Worm (Caenorhabditis elegans) whole organism, L2 larva: ENCODE results near the gene dpy-2.

ENCODE experiments used
- Y55F3AM.14 ChIP-seq: fragments of 200-800 bp; sonication (Bioruptor generic); optimal IDR thresholded peaks from 2 replicates; lab custom pipeline; 2018; ENCODE audit warnings: mild to moderate bottlenecking, missing genetic modification characterization, missing compliant biosample characterization
- ama-1 ChIP-seq: fragments of 150-350 bp; optimal IDR thresholded peaks from 2 replicates; lab custom pipeline; 2018; ENCODE audit warnings: inconsistent platforms
- blmp-1 ChIP-seq: sonication (generic microtip); optimal IDR thresholded peaks from 2 replicates; lab custom pipeline; 2017; ENCODE audit warnings: missing genetic modification characterization, mild to moderate bottlenecking, missing compliant biosample characterization, antibody characterized with exemption, moderate library complexity; ENCODE audit not compliant: insufficient read depth
- ceh-82 ChIP-seq: fragments of 150-350 bp; optimal IDR thresholded peaks from 2 replicates; lab custom pipeline; 2014; ENCODE audit warnings: missing biosample characterization, missing genetic modification characterization
- egl-27 ChIP-seq: sonication (generic microtip); optimal IDR thresholded peaks from 3 replicates; lab custom pipeline; 2017; ENCODE audit warnings: missing biosample characterization, missing genetic modification reagents, missing genetic modification characterization
- elt-1 ChIP-seq: fragments of 150-350 bp; optimal IDR thresholded peaks from 2 replicates; lab custom pipeline; 2014; ENCODE audit warnings: missing biosample characterization, missing genetic modification characterization
- fos-1 ChIP-seq: fragments of 150-350 bp; optimal IDR thresholded peaks from 2 replicates; lab custom pipeline; 2014; ENCODE audit warnings: missing biosample characterization, missing genetic modification characterization
- lsy-2 ChIP-seq, 2 experiments: fragments of 150-350 bp in 1 of 2; sonication (generic microtip) in 1 of 2; optimal IDR thresholded peaks; 2 replicates each; lab custom pipeline; 2014 to 2017; ENCODE audit warnings: missing biosample characterization in 2 of 2, missing genetic modification characterization in 2 of 2
- mdl-1 ChIP-seq, 2 experiments: fragments of 150-350 bp in 1 of 2; sonication (generic microtip) in 1 of 2; optimal IDR thresholded peaks; 2 replicates each; lab custom pipeline; 2017; ENCODE audit warnings: missing biosample characterization in 2 of 2, missing genetic modification characterization in 2 of 2
- nhr-12 ChIP-seq: fragments of 150-350 bp; optimal IDR thresholded peaks from 2 replicates; lab custom pipeline; 2014; ENCODE audit warnings: missing biosample characterization, missing genetic modification characterization
- skn-1 ChIP-seq: sonication (generic microtip); optimal IDR thresholded peaks from 2 replicates; lab custom pipeline; 2017; ENCODE audit warnings: missing biosample characterization, missing genetic modification characterization
- snpc-4 ChIP-seq: fragments of 150-350 bp; optimal IDR thresholded peaks from 2 replicates; lab custom pipeline; 2014; ENCODE audit warnings: missing biosample characterization, missing genetic modification characterization
- unc-62 ChIP-seq: fragments of 150-350 bp; optimal IDR thresholded peaks from 2 replicates; lab custom pipeline; 2014; ENCODE audit warnings: missing biosample characterization, missing genetic modification reagents, missing genetic modification characterization
- zag-1 ChIP-seq: fragments of 150-350 bp; optimal IDR thresholded peaks from 2 replicates; lab custom pipeline; 2014; ENCODE audit warnings: missing biosample characterization, missing genetic modification characterization

DNA sequence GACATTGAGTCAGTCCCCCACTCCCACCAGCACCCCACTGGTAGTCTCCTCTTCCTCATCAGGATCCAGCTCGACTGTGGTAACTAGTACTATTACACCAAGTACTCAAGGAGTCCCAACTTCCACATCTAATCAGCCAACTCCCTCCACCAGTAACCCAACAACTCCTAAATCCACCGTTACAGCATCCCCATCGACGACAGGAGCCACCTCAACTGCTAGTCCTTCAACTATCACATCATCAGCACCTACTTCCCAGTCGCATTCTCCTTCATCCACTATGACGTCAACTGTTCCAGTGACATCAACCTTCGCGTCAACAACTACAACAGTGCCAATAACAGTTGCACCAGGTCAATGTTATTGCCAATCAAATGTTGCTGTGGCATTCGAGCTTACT is 45.6 kb upstream of the dpy-2 start:
- no peak for TF ChIP-seq egl-27 (tag; lab: Kevin White, UChicago)
- no peak for TF ChIP-seq unc-62
- no peak for TF ChIP-seq blmp-1 (tag; lab: Kevin White, UChicago)
- no peak for TF ChIP-seq snpc-4 (tag; lab: Kevin White, UChicago)
- TF ChIP-seq Y55F3AM.14 (GFP tag; lab: Kevin White, UChicago): no peak
- TF ChIP-seq zag-1 (tag; lab: Kevin White, UChicago): no peak
- no peak for TF ChIP-seq elt-1 (tag; lab: Kevin White, UChicago)
- TF ChIP-seq nhr-12 (tag; lab: Kevin White, UChicago): no peak
- TF ChIP-seq ceh-82 (tag; lab: Kevin White, UChicago): no peak
- no peak for TF ChIP-seq skn-1
- no peak for TF ChIP-seq ama-1 (lab: Kevin White, UChicago)
- no peak for TF ChIP-seq mdl-1 (tag; optimal IDR thresholded peaks at IDR 0.05; lab: Kevin White, UChicago)
- no peak for TF ChIP-seq lsy-2 (tag; optimal IDR thresholded peaks at IDR 0.05; lab: Kevin White, UChicago)
- no peak for TF ChIP-seq fos-1 (tag; lab: Kevin White, UChicago)
